Fruit fly (Drosophila melanogaster) whole organism: Measurements from ENCODE around the gene Nplp4.

Experiments
- CG8478 ChIP-seq: fragments of >200 bp; optimal IDR thresholded peaks from 2 replicates; lab custom pipeline; 2018; ENCODE audit warnings: inconsistent platforms
- pan ChIP-seq: fragments of >200 bp; optimal IDR thresholded peaks from 2 replicates; lab custom pipeline; 2017

DNA sequence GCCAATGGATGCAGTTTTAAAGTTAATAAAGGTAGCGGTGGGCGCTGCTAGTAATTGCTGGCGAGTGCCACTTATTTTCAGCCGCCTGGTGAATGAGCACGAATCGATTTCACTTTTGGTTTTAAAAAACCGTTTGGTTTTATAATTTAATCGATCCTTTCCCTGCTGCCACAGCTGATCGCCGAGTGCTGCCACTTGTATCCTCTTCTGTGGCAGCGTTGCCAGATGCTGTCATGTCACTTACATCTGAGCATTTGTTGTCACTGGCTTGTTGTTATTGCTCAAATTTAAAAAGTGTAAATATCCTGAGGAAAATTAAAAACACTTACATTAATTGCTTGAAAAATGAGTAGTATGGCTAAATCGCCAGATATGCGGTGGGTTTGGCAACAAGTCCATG is 37.1 kb downstream of the Nplp4 start, which contains the start of gene Kebab:
- TF ChIP-seq pan (lab: Kevin White, UChicago) (no peak), CG8478 (no peak)
